Fruit fly (Drosophila melanogaster): ENCODE data around the gene pyx.
A peak's percentile ranks its signal among the peaks of the same experiment; 100 is the strongest.

Gene pyx

DNA sequence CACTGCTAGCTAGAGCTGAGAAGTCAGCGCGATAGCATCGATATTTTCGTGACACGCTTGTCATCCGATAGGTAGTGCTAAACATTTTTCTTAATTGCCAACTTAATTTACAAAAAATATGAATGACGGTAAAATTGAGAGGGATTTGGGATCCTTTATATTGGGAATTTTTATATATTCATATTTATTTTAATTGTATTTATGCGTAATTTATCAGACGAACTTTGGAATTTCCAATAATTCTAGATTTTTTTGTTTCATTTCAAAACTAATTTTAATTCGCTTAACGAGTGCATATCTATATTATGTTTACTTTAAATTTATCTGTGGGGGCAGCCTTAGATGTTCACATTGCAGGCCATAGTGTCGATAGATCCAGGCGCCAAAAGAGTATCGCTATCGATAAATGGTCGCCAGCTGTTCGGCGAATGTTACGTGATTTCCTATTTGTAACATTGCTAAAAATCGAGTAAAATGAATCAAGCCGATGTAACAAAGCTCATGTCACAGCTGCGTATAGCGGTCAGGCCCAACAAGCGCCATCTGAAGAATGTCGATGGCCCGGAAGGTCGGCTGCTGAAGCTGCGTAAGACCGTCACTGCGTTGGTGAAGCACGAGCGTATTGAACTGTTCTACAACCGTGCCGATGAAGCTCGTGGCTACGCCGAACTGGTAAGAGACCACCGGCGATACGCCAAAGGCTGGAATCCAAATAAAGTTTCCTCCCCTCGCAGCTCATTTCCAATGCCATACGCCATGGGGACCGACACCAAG lies 41.7 kb upstream of the pyx start, which contains the start of the genes Tudor-SN and mRpL17:
Gene Tudor-SN (minus strand): TSS at position 3 of the 774 bp plus-strand sequence.
Gene mRpL17 (plus strand): TSS at position 402 of the 774 bp plus-strand sequence.
- peak; percentile 40 for TF ChIP-seq woc (GFP tag; optimal IDR thresholded peaks at IDR 0.05)
- TF ChIP-seq dmrt93B (GFP tag; optimal IDR thresholded peaks at IDR 0.05): no peak
- peak; percentile 66 for TF ChIP-seq brk (GFP tag; optimal IDR thresholded peaks at IDR 0.05)
- peak; percentile 42 for TF ChIP-seq jim (GFP tag; optimal IDR thresholded peaks at IDR 0.05)
- peak; percentile 57 for TF ChIP-seq fru (GFP tag; optimal IDR thresholded peaks at IDR 0.05)
- no peak for TF ChIP-seq CG32264 (GFP tag; optimal IDR thresholded peaks at IDR 0.05)
- no peak for TF ChIP-seq Mio (GFP tag; optimal IDR thresholded peaks at IDR 0.05)
- peak; percentile 47 for TF ChIP-seq OdsH (GFP tag; optimal IDR thresholded peaks at IDR 0.05)
- no peak for TF ChIP-seq lola (GFP tag; optimal IDR thresholded peaks at IDR 0.05)
- TF ChIP-seq Vsx2 (GFP tag; optimal IDR thresholded peaks at IDR 0.05; ENCODE audit: partially characterized antibody): no peak
- peak; percentile 74 for TF ChIP-seq Hr83 (GFP tag; optimal IDR thresholded peaks at IDR 0.05; ENCODE audit: poor library complexity, severe bottlenecking)
- peak; percentile 48 for TF ChIP-seq psq (GFP tag; optimal IDR thresholded peaks at IDR 0.05)
- TF ChIP-seq sage (GFP tag; optimal IDR thresholded peaks at IDR 0.05): no peak
- TF ChIP-seq N (GFP tag; optimal IDR thresholded peaks at IDR 0.05): no peak
- TF ChIP-seq Dif (GFP tag; optimal IDR thresholded peaks at IDR 0.05; ENCODE audit: partially characterized antibody): no peak
- peak; percentile 78 for TF ChIP-seq Jra (GFP tag; optimal IDR thresholded peaks at IDR 0.05)
- TF ChIP-seq rgr (GFP tag; optimal IDR thresholded peaks at IDR 0.05): peak; percentile 70
- TF ChIP-seq br (GFP tag; optimal IDR thresholded peaks at IDR 0.05): peak; percentile 50
- peak in 1 of 2 experiments; percentile 57 for TF ChIP-seq foxo (GFP tag; optimal IDR thresholded peaks at IDR 0.05)
- no peak for TF ChIP-seq Abd-B (GFP tag; optimal IDR thresholded peaks at IDR 0.05)
- no peak for TF ChIP-seq pan (optimal IDR thresholded peaks at IDR 0.05)
- peak; percentile 8 for TF ChIP-seq CG9705 (GFP tag; optimal IDR thresholded peaks at IDR 0.05)
- TF ChIP-seq sv (GFP tag; optimal IDR thresholded peaks at IDR 0.05): peak; percentile 62
- TF ChIP-seq Sp1 (GFP tag; optimal IDR thresholded peaks at IDR 0.05): peak; percentile 27
- peak; percentile 14 for TF ChIP-seq Myc (optimal IDR thresholded peaks at IDR 0.05)
- TF ChIP-seq dsf (GFP tag; optimal IDR thresholded peaks at IDR 0.05; ENCODE audit: borderline replicate concordance): peak; percentile 55
- no peak for TF ChIP-seq Dfd (GFP tag; optimal IDR thresholded peaks at IDR 0.05)
- peak; percentile 39 for TF ChIP-seq HLH106 (tag; optimal IDR thresholded peaks at IDR 0.05)
- TF ChIP-seq h (GFP tag; optimal IDR thresholded peaks at IDR 0.05): peak; percentile 74
- TF ChIP-seq ey (GFP tag; optimal IDR thresholded peaks at IDR 0.05): peak; percentile 37
- TF ChIP-seq Hnf4 (GFP tag; optimal IDR thresholded peaks at IDR 0.05): peak; percentile 71

dm6 chr3L:263500-264377 lies 40.9 kb upstream of the pyx start:
- TF ChIP-seq jim (GFP tag; optimal IDR thresholded peaks at IDR 0.05): no peak
- TF ChIP-seq dmrt93B (GFP tag; optimal IDR thresholded peaks at IDR 0.05): no peak
- no peak for TF ChIP-seq Hnf4 (GFP tag; optimal IDR thresholded peaks at IDR 0.05)
- TF ChIP-seq CG32264 (GFP tag; optimal IDR thresholded peaks at IDR 0.05): no peak
- no peak for TF ChIP-seq woc (GFP tag; optimal IDR thresholded peaks at IDR 0.05)
- no peak for TF ChIP-seq pan (optimal IDR thresholded peaks at IDR 0.05)
- no peak for TF ChIP-seq Abd-B (GFP tag; optimal IDR thresholded peaks at IDR 0.05)
- no peak for TF ChIP-seq sv (GFP tag; optimal IDR thresholded peaks at IDR 0.05)
- no peak for TF ChIP-seq Dif (GFP tag; optimal IDR thresholded peaks at IDR 0.05; ENCODE audit: partially characterized antibody)
- TF ChIP-seq dl (GFP tag; optimal IDR thresholded peaks at IDR 0.05; ENCODE audit: insufficient read depth in 1 of 2, partially characterized antibody in 2 of 2): no peak

dm6 chr3L:262724-263177 lies 39.9 kb upstream of the pyx start:
- TF ChIP-seq Hnf4 (GFP tag; optimal IDR thresholded peaks at IDR 0.05): peak; percentile 25
- peak; percentile 20 for TF ChIP-seq psq (GFP tag; optimal IDR thresholded peaks at IDR 0.05)
- no peak for TF ChIP-seq h (GFP tag; optimal IDR thresholded peaks at IDR 0.05)
- peak; percentile 42 for TF ChIP-seq Myc (optimal IDR thresholded peaks at IDR 0.05)
